Fruit fly (Drosophila melanogaster): Measurements from ENCODE around the gene dikar.

- TF ChIP-seq psq (optimal IDR thresholded peaks at IDR 0.05), result no peak
- TF ChIP-seq Myc (optimal IDR thresholded peaks at IDR 0.05), result no peak
- no peak for TF ChIP-seq Sin3A (optimal IDR thresholded peaks at IDR 0.05)
- TF ChIP-seq ttk (optimal IDR thresholded peaks at IDR 0.05), result no peak
- TF ChIP-seq insv (optimal IDR thresholded peaks at IDR 0.05), result no peak
These were observed 49.8 kb downstream of the dikar start for dm6 chr3L:6693191-6693590.

Measured in Kc167 (cell line).